Worm (Caenorhabditis elegans): ENCODE data around the gene Y75B8A.6.

DNA sequence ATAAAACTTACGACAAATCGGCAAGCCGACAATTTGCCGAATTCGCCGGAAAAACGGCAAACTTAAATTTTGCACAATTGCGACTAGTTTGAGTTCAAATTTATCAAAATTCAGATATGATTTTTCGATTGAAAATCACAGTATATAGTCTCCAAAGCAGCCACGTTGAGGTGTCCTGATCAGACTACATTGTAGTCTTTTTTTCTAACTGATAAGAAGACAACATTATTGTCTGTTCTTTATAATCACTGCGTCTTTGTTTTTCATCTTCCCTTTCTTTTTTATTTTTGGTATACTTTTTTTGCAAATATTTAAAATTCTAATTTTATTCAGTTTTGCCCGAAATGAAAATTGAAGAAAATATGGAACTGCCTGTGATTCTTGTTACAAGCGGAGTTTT is 22.7 kb downstream of the Y75B8A.6 start, which contains the start of the genes cest-12 and lonp-2:
- no peak for TF ChIP-seq unc-39 (tag; optimal IDR thresholded peaks at IDR 0.05)
- no peak for TF ChIP-seq nhr-237 (tag; optimal IDR thresholded peaks at IDR 0.05)
- TF ChIP-seq nhr-76 (tag; optimal IDR thresholded peaks at IDR 0.05): no peak
- TF ChIP-seq elt-3 (tag; optimal IDR thresholded peaks at IDR 0.05): no peak
- no peak for TF ChIP-seq pha-4 (tag; optimal IDR thresholded peaks at IDR 0.05)
- no peak for TF ChIP-seq nhr-28 (tag; optimal IDR thresholded peaks at IDR 0.05)
- no peak for TF ChIP-seq blmp-1 (tag; optimal IDR thresholded peaks at IDR 0.05)
